Fruit fly (Drosophila melanogaster) whole organism, pupa: ENCODE measurements around the gene put.
A peak's percentile ranks its signal among the peaks of the same experiment; 100 is the strongest.

Source experiments
- CG10348 ChIP-seq: fragments of 200-800 bp; sonication (Bioruptor generic); IDR thresholded peaks from 2 replicates; pipeline ENCODE4 v1.3.6; 2022; ENCODE audit warnings: missing biosample characterization, missing genetic modification characterization
- CG13204 ChIP-seq: fragments of 200-800 bp; sonication (Bioruptor generic); optimal IDR thresholded peaks from 2 replicates; lab custom pipeline; 2018; ENCODE audit warnings: missing biosample characterization, mild to moderate bottlenecking, missing genetic modification characterization, moderate library complexity
- CG8301 ChIP-seq: fragments of 200-800 bp; sonication (Bioruptor generic); optimal IDR thresholded peaks from 2 replicates; lab custom pipeline; 2018; ENCODE audit warnings: missing biosample characterization, mild to moderate bottlenecking, missing genetic modification characterization
- CG9948 ChIP-seq: fragments of 200-800 bp; sonication (Bioruptor generic); optimal IDR thresholded peaks from 2 replicates; lab custom pipeline; 2018; ENCODE audit warnings: missing biosample characterization, mild to moderate bottlenecking, missing genetic modification characterization, moderate library complexity
- D1 ChIP-seq: fragments of 200-800 bp; sonication (Bioruptor generic); optimal IDR thresholded peaks from 2 replicates; lab custom pipeline; 2018; ENCODE audit warnings: missing biosample characterization, mild to moderate bottlenecking, missing genetic modification characterization, moderate library complexity
- EcR ChIP-seq: fragments of 200-800 bp; sonication (Bioruptor generic); optimal IDR thresholded peaks from 3 replicates; lab custom pipeline; 2019; ENCODE audit warnings: missing biosample characterization, missing genetic modification characterization, mild to moderate bottlenecking, moderate library complexity, missing genetic modification reagents
- fd96Ca ChIP-seq: fragments of 200-800 bp; sonication (Bioruptor generic); IDR thresholded peaks from 3 replicates; pipeline ENCODE4 v1.3.6; 2022; ENCODE audit warnings: missing biosample characterization, missing genetic modification characterization
- gl ChIP-seq: fragments of 200-800 bp; sonication (Bioruptor generic); optimal IDR thresholded peaks from 2 replicates; lab custom pipeline; 2018; ENCODE audit warnings: missing biosample characterization, mild to moderate bottlenecking, missing genetic modification characterization

DNA sequence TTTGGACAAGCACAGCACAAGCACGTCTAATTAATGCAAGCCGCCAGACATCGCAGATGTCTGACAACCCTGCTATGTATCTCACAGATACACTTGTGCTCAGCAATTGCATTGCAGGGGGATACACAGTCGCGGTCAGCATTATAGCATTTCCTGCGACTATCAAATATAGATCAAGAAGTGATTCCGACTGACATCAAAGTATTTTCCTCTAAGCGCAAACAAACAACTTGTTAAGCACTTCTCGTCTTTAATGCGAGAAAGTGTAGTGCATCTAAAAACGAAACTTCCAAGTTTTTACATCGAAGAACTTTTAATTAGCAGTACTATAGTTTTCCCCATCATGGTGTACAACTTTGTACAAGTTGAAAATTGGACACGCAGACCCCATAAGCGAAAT lies 47.4 kb upstream of the put start:
- TF ChIP-seq CG10348 (GFP tag; lab: Robert Waterston, UW) (no peak), gl (tag; lab: Kevin White, UChicago) (no peak), EcR (no peak), CG13204 (GFP tag; lab: Kevin White, UChicago) (no peak), CG8301 (tag; lab: Kevin White, UChicago) (no peak), D1 (tag; lab: Kevin White, UChicago) (no peak), fd96Ca (GFP tag; lab: Robert Waterston, UW) (peak; percentile 72), CG9948 (tag; lab: Kevin White, UChicago) (peak; percentile 65)
